Worm (Caenorhabditis elegans) whole organism, L1 larva: ENCODE measurements around the gene lsm-5.

ENCODE experiments used
- Y116A8C.19 ChIP-seq: sonication (generic microtip); optimal IDR thresholded peaks from 2 replicates; lab custom pipeline; 2016; ENCODE audit warnings: missing compliant biosample characterization, missing genetic modification characterization, borderline replicate concordance
- aha-1 ChIP-seq: fragments of 150-350 bp; optimal IDR thresholded peaks from 2 replicates; lab custom pipeline; 2014; ENCODE audit warnings: missing biosample characterization, missing genetic modification characterization
- aly-2 ChIP-seq: fragments of 150-350 bp; optimal IDR thresholded peaks from 2 replicates; lab custom pipeline; 2014; ENCODE audit warnings: missing biosample characterization, missing genetic modification characterization
- ama-1 ChIP-seq: fragments of 150-350 bp; optimal IDR thresholded peaks from 2 replicates; lab custom pipeline; 2014
- blmp-1 ChIP-seq: fragments of 150-350 bp; optimal IDR thresholded peaks from 2 replicates; lab custom pipeline; 2014; ENCODE audit warnings: missing biosample characterization, missing genetic modification characterization
- ceh-63 ChIP-seq: fragments of 200-800 bp; sonication (Bioruptor generic); optimal IDR thresholded peaks from 2 replicates; lab custom pipeline; 2018; ENCODE audit warnings: mild to moderate bottlenecking, missing genetic modification characterization, missing compliant biosample characterization
- ceh-90 ChIP-seq: sonication (generic microtip); optimal IDR thresholded peaks from 2 replicates; lab custom pipeline; 2016; ENCODE audit warnings: missing genetic modification characterization, missing compliant biosample characterization
- ces-1 ChIP-seq: fragments of 150-350 bp; optimal IDR thresholded peaks from 2 replicates; lab custom pipeline; 2014; ENCODE audit warnings: missing biosample characterization, missing genetic modification reagents, missing genetic modification characterization
- dpl-1 ChIP-seq, 3 experiments: fragments of 150-350 bp in 2 of 3; sonication (generic microtip) in 1 of 3; optimal IDR thresholded peaks; 2 replicates each; lab custom pipeline; 2014 to 2017; ENCODE audit warnings: missing biosample characterization in 3 of 3, missing genetic modification characterization in 3 of 3, missing genetic modification reagents in 3 of 3
- dsc-1 ChIP-seq: sonication (generic microtip); optimal IDR thresholded peaks from 2 replicates; lab custom pipeline; 2016; ENCODE audit warnings: mild to moderate bottlenecking, missing genetic modification characterization, missing compliant biosample characterization
- efl-1 ChIP-seq, 4 experiments: fragments of 150-350 bp; optimal IDR thresholded peaks in 3 of 4; peaks in 1 of 4; 1 replicate in 1 of 4; 2 replicates in 3 of 4; lab custom pipeline; 2014; ENCODE audit warnings: missing biosample characterization in 2 of 4, missing genetic modification characterization in 2 of 4, missing genetic modification reagents in 2 of 4
- egl-13 ChIP-seq: sonication (generic microtip); optimal IDR thresholded peaks from 2 replicates; lab custom pipeline; 2016; ENCODE audit warnings: missing genotype, missing genetic modification reagents, missing genetic modification characterization, missing compliant biosample characterization
- elt-2 ChIP-seq: sonication (generic microtip); optimal IDR thresholded peaks from 2 replicates; lab custom pipeline; 2016; ENCODE audit warnings: missing genetic modification characterization, mild to moderate bottlenecking, inconsistent platforms, missing compliant biosample characterization, missing genetic modification reagents
- elt-3 ChIP-seq, 6 experiments: fragments of 150-350 bp in 1 of 6; sonication (generic microtip); optimal IDR thresholded peaks; 2 replicates each; lab custom pipeline; 2017 to 2018; ENCODE audit warnings: missing biosample characterization in 6 of 6, missing genetic modification characterization in 6 of 6, inconsistent platforms in 1 of 6
- ets-5 ChIP-seq: fragments of 200-800 bp; sonication (Bioruptor generic); IDR thresholded peaks from 2 replicates; pipeline ENCODE4 v1.3.6; 2022; ENCODE audit warnings: missing genetic modification characterization, missing compliant biosample characterization
- fkh-10 ChIP-seq: sonication (generic microtip); optimal IDR thresholded peaks from 2 replicates; lab custom pipeline; 2017; ENCODE audit warnings: missing biosample characterization, missing genetic modification reagents, missing genetic modification characterization
- fos-1 ChIP-seq: fragments of 150-350 bp; optimal IDR thresholded peaks from 2 replicates; lab custom pipeline; 2014; ENCODE audit warnings: missing biosample characterization, missing genetic modification characterization
- hlh-4 ChIP-seq: sonication (generic microtip); optimal IDR thresholded peaks from 2 replicates; lab custom pipeline; 2016; ENCODE audit warnings: mild to moderate bottlenecking, missing genetic modification characterization, missing compliant biosample characterization
- irx-1 ChIP-seq: sonication (generic microtip); optimal IDR thresholded peaks from 2 replicates; lab custom pipeline; 2016; ENCODE audit warnings: missing genetic modification characterization, missing compliant biosample characterization
- isw-1 ChIP-seq: fragments of 200-800 bp; sonication (Bioruptor generic); IDR thresholded peaks from 2 replicates; pipeline ENCODE4 v1.3.6; 2022; ENCODE audit warnings: missing genetic modification characterization, missing compliant biosample characterization
- jun-1 ChIP-seq: fragments of 150-350 bp; optimal IDR thresholded peaks from 2 replicates; lab custom pipeline; 2014; ENCODE audit warnings: missing biosample characterization, missing genetic modification reagents, missing genetic modification characterization
- lin-13 ChIP-seq: fragments of 150-350 bp; optimal IDR thresholded peaks from 2 replicates; lab custom pipeline; 2014; ENCODE audit warnings: missing biosample characterization, missing genetic modification reagents, missing genetic modification characterization
- lin-14 ChIP-seq: fragments of 200-800 bp; sonication (Bioruptor generic); optimal IDR thresholded peaks from 2 replicates; lab custom pipeline; 2018; ENCODE audit warnings: mild to moderate bottlenecking, missing genetic modification characterization, moderate library complexity, missing compliant biosample characterization
- lin-15B ChIP-seq: fragments of 150-350 bp; sonication (generic microtip); optimal IDR thresholded peaks from 3 replicates; lab custom pipeline; 2014; ENCODE audit warnings: missing biosample characterization, missing genetic modification characterization
- lin-35 ChIP-seq, 2 experiments: fragments of 150-350 bp; optimal IDR thresholded peaks; 2 replicates each; lab custom pipeline; 2014; ENCODE audit warnings: missing biosample characterization in 2 of 2, missing genetic modification characterization in 2 of 2, missing genetic modification reagents in 2 of 2
- lin-39 ChIP-seq: fragments of 150-350 bp; optimal IDR thresholded peaks from 2 replicates; lab custom pipeline; 2014; ENCODE audit warnings: missing biosample characterization, missing genetic modification reagents, missing genetic modification characterization
- lir-3 ChIP-seq: sonication (generic microtip); optimal IDR thresholded peaks from 2 replicates; lab custom pipeline; 2016; ENCODE audit warnings: mild to moderate bottlenecking, missing genetic modification characterization, moderate library complexity, missing compliant biosample characterization; ENCODE audit not compliant: poor library complexity
- lsy-2 ChIP-seq, 2 experiments: fragments of 150-350 bp; optimal IDR thresholded peaks; 2 replicates each; lab custom pipeline; 2014; ENCODE audit warnings: missing biosample characterization in 2 of 2, missing genetic modification characterization in 2 of 2
- mab-9 ChIP-seq: fragments of 200-800 bp; sonication (Bioruptor generic); IDR thresholded peaks from 2 replicates; pipeline ENCODE4 v1.3.6; 2022; ENCODE audit warnings: missing genetic modification reagents, missing genetic modification characterization, missing compliant biosample characterization
- mef-2 ChIP-seq: fragments of 150-350 bp; optimal IDR thresholded peaks from 2 replicates; lab custom pipeline; 2014; ENCODE audit warnings: missing biosample characterization, missing genetic modification characterization
- nhr-11 ChIP-seq: fragments of 150-350 bp; optimal IDR thresholded peaks from 2 replicates; lab custom pipeline; 2014; ENCODE audit warnings: missing biosample characterization, missing genetic modification characterization
- nhr-12 ChIP-seq: sonication (generic microtip); optimal IDR thresholded peaks from 2 replicates; lab custom pipeline; 2017; ENCODE audit warnings: missing biosample characterization, missing genetic modification characterization
- nhr-20 ChIP-seq: sonication (generic microtip); optimal IDR thresholded peaks from 2 replicates; lab custom pipeline; 2016; ENCODE audit warnings: mild to moderate bottlenecking, missing genetic modification characterization, missing compliant biosample characterization
- nhr-237 ChIP-seq: fragments of 150-350 bp; optimal IDR thresholded peaks from 2 replicates; lab custom pipeline; 2014; ENCODE audit warnings: missing biosample characterization, missing genetic modification characterization
- nhr-28 ChIP-seq: fragments of 150-350 bp; optimal IDR thresholded peaks from 2 replicates; lab custom pipeline; 2014; ENCODE audit warnings: missing biosample characterization, missing genetic modification characterization
- nhr-47 ChIP-seq: sonication (generic microtip); optimal IDR thresholded peaks from 2 replicates; lab custom pipeline; 2016; ENCODE audit warnings: mild to moderate bottlenecking, missing genetic modification characterization, moderate library complexity, missing compliant biosample characterization
- nhr-76 ChIP-seq: sonication (generic microtip); optimal IDR thresholded peaks from 2 replicates; lab custom pipeline; 2017; ENCODE audit warnings: missing biosample characterization, missing genetic modification characterization
- nhr-84 ChIP-seq: sonication (generic microtip); optimal IDR thresholded peaks from 2 replicates; lab custom pipeline; 2017; ENCODE audit warnings: missing biosample characterization, missing genetic modification characterization
- rnt-1 ChIP-seq: sonication (generic microtip); optimal IDR thresholded peaks from 2 replicates; lab custom pipeline; 2016; ENCODE audit warnings: mild to moderate bottlenecking, missing genetic modification characterization, moderate library complexity, missing compliant biosample characterization
- snpc-4 ChIP-seq: fragments of 150-350 bp; optimal IDR thresholded peaks from 2 replicates; lab custom pipeline; 2014; ENCODE audit warnings: missing biosample characterization, missing genetic modification characterization
- snu-23 ChIP-seq: sonication (generic microtip); optimal IDR thresholded peaks from 2 replicates; lab custom pipeline; 2016; ENCODE audit warnings: missing genetic modification characterization, missing compliant biosample characterization
- sox-4 ChIP-seq: sonication (generic microtip); optimal IDR thresholded peaks from 2 replicates; lab custom pipeline; 2016; ENCODE audit warnings: missing genetic modification characterization, missing compliant biosample characterization
- sptf-1 ChIP-seq: fragments of 150-350 bp; optimal IDR thresholded peaks from 2 replicates; lab custom pipeline; 2014; ENCODE audit warnings: missing biosample characterization, missing genetic modification characterization
- sup-37 ChIP-seq: fragments of 200-800 bp; sonication (Bioruptor generic); optimal IDR thresholded peaks from 2 replicates; lab custom pipeline; 2018; ENCODE audit warnings: mild to moderate bottlenecking, missing genetic modification characterization, missing compliant biosample characterization
- swsn-7 ChIP-seq: sonication (generic microtip); optimal IDR thresholded peaks from 2 replicates; lab custom pipeline; 2016; ENCODE audit warnings: missing genetic modification characterization, missing compliant biosample characterization
- tlp-1 ChIP-seq: fragments of 150-350 bp; optimal IDR thresholded peaks from 2 replicates; lab custom pipeline; 2014; ENCODE audit warnings: missing biosample characterization, missing genetic modification characterization
- unc-130 ChIP-seq: fragments of 150-350 bp; optimal IDR thresholded peaks from 2 replicates; lab custom pipeline; 2017; ENCODE audit warnings: missing biosample characterization, missing genetic modification characterization, inconsistent platforms
- unc-62 ChIP-seq: fragments of 150-350 bp; optimal IDR thresholded peaks from 2 replicates; lab custom pipeline; 2014; ENCODE audit warnings: missing biosample characterization, missing genetic modification reagents, missing genetic modification characterization
- unc-86 ChIP-seq: sonication (generic microtip); optimal IDR thresholded peaks from 2 replicates; lab custom pipeline; 2016; ENCODE audit warnings: missing genetic modification characterization, missing compliant biosample characterization
- vab-15 ChIP-seq: sonication (generic microtip); optimal IDR thresholded peaks from 2 replicates; lab custom pipeline; 2017; ENCODE audit warnings: missing genotype, mild to moderate bottlenecking, missing genetic modification characterization, missing compliant biosample characterization
- xbp-1 ChIP-seq: sonication (generic microtip); optimal IDR thresholded peaks from 2 replicates; lab custom pipeline; 2016; ENCODE audit warnings: missing genetic modification characterization, missing compliant biosample characterization
- zag-1 ChIP-seq: fragments of 150-350 bp; optimal IDR thresholded peaks from 2 replicates; lab custom pipeline; 2014; ENCODE audit warnings: missing biosample characterization, missing genetic modification characterization
- zip-4 ChIP-seq: fragments of 200-800 bp; sonication (Bioruptor generic); optimal IDR thresholded peaks from 2 replicates; lab custom pipeline; 2018; ENCODE audit warnings: mild to moderate bottlenecking, missing genetic modification characterization, moderate library complexity, missing compliant biosample characterization
- ztf-4 ChIP-seq: fragments of 150-350 bp; optimal IDR thresholded peaks from 2 replicates; lab custom pipeline; 2014; ENCODE audit warnings: missing biosample characterization, missing genetic modification characterization

Gene lsm-5

ce11 chrV:15551642-15552041, 18.5 kb upstream of the lsm-5 start (continued):
- no peak for TF ChIP-seq Y116A8C.19 (tag; lab: Kevin White, UChicago)
- no peak for TF ChIP-seq mab-9 (GFP tag; lab: Robert Waterston, UW)
- peak; percentile 19 for TF ChIP-seq unc-86
- peak; percentile 27 for TF ChIP-seq xbp-1 (tag; lab: Kevin White, UChicago)
- no peak for TF ChIP-seq unc-62 (GFP tag; lab: Kevin White, UChicago)
- TF ChIP-seq lir-3 (tag; lab: Kevin White, UChicago), result peak; percentile 24
- no peak for TF ChIP-seq ceh-63
- TF ChIP-seq hlh-4, result no peak
- TF ChIP-seq vab-15 (tag; lab: Kevin White, UChicago), result no peak
- no peak for TF ChIP-seq aha-1 (tag; lab: Kevin White, UChicago)
- TF ChIP-seq nhr-11 (tag; lab: Kevin White, UChicago), result no peak
- no peak for TF ChIP-seq nhr-28 (tag; lab: Kevin White, UChicago)
- peak; percentile 20 for TF ChIP-seq lin-13
- no peak for TF ChIP-seq ceh-90
- TF ChIP-seq sox-4 (tag; lab: Kevin White, UChicago), result no peak
- TF ChIP-seq elt-3 (tag; optimal IDR thresholded peaks at IDR 0.05; lab: Kevin White, UChicago), result peak in 1 of 6 experiments; percentile 30
- TF ChIP-seq snu-23, result peak; percentile 67
- no peak for TF ChIP-seq elt-2 (tag; lab: Kevin White, UChicago)
- TF ChIP-seq aly-2 (tag; lab: Kevin White, UChicago), result no peak
- no peak for TF ChIP-seq sup-37
- no peak for TF ChIP-seq fkh-10 (GFP tag; lab: Kevin White, UChicago)
- no peak for TF ChIP-seq ces-1 (GFP tag; lab: Kevin White, UChicago)
- TF ChIP-seq tlp-1 (tag; lab: Kevin White, UChicago), result no peak
- TF ChIP-seq isw-1 (GFP tag; lab: Robert Waterston, UW), result no peak
- no peak for TF ChIP-seq nhr-237 (tag; lab: Kevin White, UChicago)
- TF ChIP-seq blmp-1, result no peak
- TF ChIP-seq nhr-84 (tag; lab: Kevin White, UChicago), result no peak
- TF ChIP-seq irx-1, result peak; percentile 8
- TF ChIP-seq lsy-2 (tag; optimal IDR thresholded peaks at IDR 0.05; lab: Kevin White, UChicago), result peak; percentile 16 to 57
- peak; percentile 44 for TF ChIP-seq nhr-20 (tag; lab: Kevin White, UChicago)
- TF ChIP-seq ama-1 (lab: Kevin White, UChicago), result no peak
- no peak for TF ChIP-seq sptf-1
- peak; percentile 40 for TF ChIP-seq lin-14 (GFP tag; lab: Kevin White, UChicago)
- TF ChIP-seq unc-130 (tag; lab: Kevin White, UChicago), result no peak
- TF ChIP-seq ztf-4 (tag; lab: Kevin White, UChicago), result no peak
- TF ChIP-seq swsn-7 (tag; lab: Kevin White, UChicago), result peak; percentile 51
- peak; percentile 33 to 53 for TF ChIP-seq efl-1 (optimal IDR thresholded peaks at IDR 0.05; lab: Kevin White, UChicago)
- TF ChIP-seq efl-1 (GFP tag; optimal IDR thresholded peaks at IDR 0.05 in 1 of 2; lab: Kevin White, UChicago), result peak; percentile 46 to 94
- no peak for TF ChIP-seq egl-13 (tag; lab: Kevin White, UChicago)
- TF ChIP-seq ets-5 (GFP tag; lab: Robert Waterston, UW), result no peak
- no peak for TF ChIP-seq jun-1
- TF ChIP-seq fos-1, result no peak
- TF ChIP-seq mef-2 (tag; lab: Kevin White, UChicago), result no peak
- TF ChIP-seq lin-15B (tag; lab: Kevin White, UChicago), result no peak
- TF ChIP-seq nhr-47 (tag; lab: Kevin White, UChicago), result peak; percentile 62
- TF ChIP-seq zip-4, result no peak
- peak; percentile 66 for TF ChIP-seq rnt-1 (tag; lab: Kevin White, UChicago)
- no peak for TF ChIP-seq zag-1 (tag; lab: Kevin White, UChicago)
- TF ChIP-seq lin-39 (tag; lab: Kevin White, UChicago), result no peak
- TF ChIP-seq dpl-1 (GFP tag; optimal IDR thresholded peaks at IDR 0.05; lab: Kevin White, UChicago), result peak in 2 of 3 experiments; percentile 5 to 37
- TF ChIP-seq dsc-1 (tag; lab: Kevin White, UChicago), result peak; percentile 43
- no peak for TF ChIP-seq nhr-12 (tag; lab: Kevin White, UChicago)
- TF ChIP-seq snpc-4 (tag; lab: Kevin White, UChicago), result peak; percentile 7
- TF ChIP-seq nhr-76, result no peak
- TF ChIP-seq lin-35 (GFP tag; optimal IDR thresholded peaks at IDR 0.05; lab: Kevin White, UChicago), result peak; percentile 30 to 70
